Worm (Caenorhabditis elegans) whole organism, L1 larva: Measurements from ENCODE around the gene srsx-22.

Experiments used
- C34B4.2 ChIP-seq: sonication (generic microtip); optimal IDR thresholded peaks from 2 replicates; lab custom pipeline; 2017; ENCODE audit warnings: mild to moderate bottlenecking, missing genetic modification characterization, missing compliant biosample characterization
- Y116A8C.19 ChIP-seq: sonication (generic microtip); optimal IDR thresholded peaks from 2 replicates; lab custom pipeline; 2016; ENCODE audit warnings: missing compliant biosample characterization, missing genetic modification characterization, borderline replicate concordance
- alr-1 ChIP-seq: fragments of 200-800 bp; sonication (Bioruptor generic); optimal IDR thresholded peaks from 2 replicates; lab custom pipeline; 2018; ENCODE audit warnings: borderline replicate concordance, mild to moderate bottlenecking, missing genetic modification characterization, missing compliant biosample characterization
- aly-2 ChIP-seq: fragments of 150-350 bp; optimal IDR thresholded peaks from 2 replicates; lab custom pipeline; 2014; ENCODE audit warnings: missing biosample characterization, missing genetic modification characterization
- ama-1 ChIP-seq: fragments of 150-350 bp; optimal IDR thresholded peaks from 2 replicates; lab custom pipeline; 2014
- blmp-1 ChIP-seq: fragments of 150-350 bp; optimal IDR thresholded peaks from 2 replicates; lab custom pipeline; 2014; ENCODE audit warnings: missing biosample characterization, missing genetic modification characterization
- ceh-63 ChIP-seq: fragments of 200-800 bp; sonication (Bioruptor generic); optimal IDR thresholded peaks from 2 replicates; lab custom pipeline; 2018; ENCODE audit warnings: mild to moderate bottlenecking, missing genetic modification characterization, missing compliant biosample characterization
- ceh-8 ChIP-seq: fragments of 200-800 bp; sonication (Bioruptor generic); optimal IDR thresholded peaks from 2 replicates; lab custom pipeline; 2018; ENCODE audit warnings: mild to moderate bottlenecking, missing genetic modification characterization, moderate library complexity, missing compliant biosample characterization
- ceh-82 ChIP-seq, 3 experiments: fragments of 150-350 bp in 1 of 3; sonication (generic microtip) in 2 of 3; optimal IDR thresholded peaks; 2 replicates each; lab custom pipeline; 2014 to 2017; ENCODE audit warnings: missing biosample characterization in 3 of 3, missing genetic modification characterization in 3 of 3
- ceh-88 ChIP-seq: fragments of 200-800 bp; sonication (Bioruptor generic); IDR thresholded peaks from 2 replicates; pipeline ENCODE4 v1.3.6; 2022; ENCODE audit warnings: missing genetic modification characterization, missing compliant biosample characterization
- efl-1 ChIP-seq, 4 experiments: fragments of 150-350 bp; optimal IDR thresholded peaks in 3 of 4; peaks in 1 of 4; 1 replicate in 1 of 4; 2 replicates in 3 of 4; lab custom pipeline; 2014; ENCODE audit warnings: missing biosample characterization in 2 of 4, missing genetic modification characterization in 2 of 4, missing genetic modification reagents in 2 of 4
- efl-3 ChIP-seq: fragments of 200-800 bp; sonication (Bioruptor generic); optimal IDR thresholded peaks from 2 replicates; lab custom pipeline; 2018; ENCODE audit warnings: mild to moderate bottlenecking, missing genetic modification characterization, missing compliant biosample characterization
- egl-13 ChIP-seq: sonication (generic microtip); optimal IDR thresholded peaks from 2 replicates; lab custom pipeline; 2016; ENCODE audit warnings: missing genotype, missing genetic modification reagents, missing genetic modification characterization, missing compliant biosample characterization
- fkh-10 ChIP-seq: sonication (generic microtip); optimal IDR thresholded peaks from 2 replicates; lab custom pipeline; 2017; ENCODE audit warnings: missing biosample characterization, missing genetic modification reagents, missing genetic modification characterization
- hlh-17 ChIP-seq: fragments of 200-800 bp; sonication (Bioruptor generic); optimal IDR thresholded peaks from 2 replicates; lab custom pipeline; 2018; ENCODE audit warnings: missing genetic modification characterization, mild to moderate bottlenecking, missing compliant biosample characterization, moderate library complexity, borderline replicate concordance
- irx-1 ChIP-seq: sonication (generic microtip); optimal IDR thresholded peaks from 2 replicates; lab custom pipeline; 2016; ENCODE audit warnings: missing genetic modification characterization, missing compliant biosample characterization
- isw-1 ChIP-seq: fragments of 200-800 bp; sonication (Bioruptor generic); IDR thresholded peaks from 2 replicates; pipeline ENCODE4 v1.3.6; 2022; ENCODE audit warnings: missing genetic modification characterization, missing compliant biosample characterization
- lin-14 ChIP-seq: fragments of 200-800 bp; sonication (Bioruptor generic); optimal IDR thresholded peaks from 2 replicates; lab custom pipeline; 2018; ENCODE audit warnings: mild to moderate bottlenecking, missing genetic modification characterization, moderate library complexity, missing compliant biosample characterization
- lin-15B ChIP-seq: fragments of 150-350 bp; sonication (generic microtip); optimal IDR thresholded peaks from 3 replicates; lab custom pipeline; 2014; ENCODE audit warnings: missing biosample characterization, missing genetic modification characterization
- lir-3 ChIP-seq: sonication (generic microtip); optimal IDR thresholded peaks from 2 replicates; lab custom pipeline; 2016; ENCODE audit warnings: mild to moderate bottlenecking, missing genetic modification characterization, moderate library complexity, missing compliant biosample characterization; ENCODE audit not compliant: poor library complexity
- mab-9 ChIP-seq: fragments of 200-800 bp; sonication (Bioruptor generic); IDR thresholded peaks from 2 replicates; pipeline ENCODE4 v1.3.6; 2022; ENCODE audit warnings: missing genetic modification reagents, missing genetic modification characterization, missing compliant biosample characterization
- mep-1 ChIP-seq: fragments of 150-350 bp; optimal IDR thresholded peaks from 2 replicates; lab custom pipeline; 2014; ENCODE audit warnings: missing biosample characterization, missing genetic modification characterization
- nhr-11 ChIP-seq: fragments of 150-350 bp; optimal IDR thresholded peaks from 2 replicates; lab custom pipeline; 2014; ENCODE audit warnings: missing biosample characterization, missing genetic modification characterization
- nhr-237 ChIP-seq: fragments of 150-350 bp; optimal IDR thresholded peaks from 2 replicates; lab custom pipeline; 2014; ENCODE audit warnings: missing biosample characterization, missing genetic modification characterization
- nhr-47 ChIP-seq: sonication (generic microtip); optimal IDR thresholded peaks from 2 replicates; lab custom pipeline; 2016; ENCODE audit warnings: mild to moderate bottlenecking, missing genetic modification characterization, moderate library complexity, missing compliant biosample characterization
- nhr-71 ChIP-seq: sonication (generic microtip); optimal IDR thresholded peaks from 2 replicates; lab custom pipeline; 2016; ENCODE audit warnings: mild to moderate bottlenecking, missing genetic modification characterization, moderate library complexity, missing compliant biosample characterization
- nhr-77 ChIP-seq: fragments of 150-350 bp; optimal IDR thresholded peaks from 2 replicates; lab custom pipeline; 2014; ENCODE audit warnings: missing biosample characterization, missing genetic modification characterization
- nhr-85 ChIP-seq: sonication (generic microtip); peaks from one replicate; lab custom pipeline; 2016; ENCODE audit warnings: missing genetic modification characterization, inconsistent platforms, missing compliant biosample characterization
- pax-3 ChIP-seq: fragments of 200-800 bp; sonication (Bioruptor generic); optimal IDR thresholded peaks from 2 replicates; lab custom pipeline; 2018; ENCODE audit warnings: mild to moderate bottlenecking, missing genetic modification characterization, moderate library complexity, missing compliant biosample characterization
- skn-1 ChIP-seq: fragments of 150-350 bp; optimal IDR thresholded peaks from 2 replicates; lab custom pipeline; 2014; ENCODE audit warnings: missing biosample characterization, missing genetic modification characterization
- sox-4 ChIP-seq: sonication (generic microtip); optimal IDR thresholded peaks from 2 replicates; lab custom pipeline; 2016; ENCODE audit warnings: missing genetic modification characterization, missing compliant biosample characterization
- unc-30 ChIP-seq: sonication (generic microtip); optimal IDR thresholded peaks from 2 replicates; lab custom pipeline; 2017; ENCODE audit warnings: missing biosample characterization, missing genetic modification characterization
- unc-62 ChIP-seq: fragments of 150-350 bp; optimal IDR thresholded peaks from 2 replicates; lab custom pipeline; 2014; ENCODE audit warnings: missing biosample characterization, missing genetic modification reagents, missing genetic modification characterization
- unc-98 ChIP-seq: fragments of 200-800 bp; sonication (Bioruptor generic); IDR thresholded peaks from 2 replicates; pipeline ENCODE4 v1.3.6; 2022; ENCODE audit warnings: missing genetic modification characterization, missing compliant biosample characterization

Gene srsx-22

ce11 chrV:8359113-8359564 lies 7.7 kb downstream of the srsx-22 start, which contains the start of gene mpdu-1 (continued):
- peak; percentile 8 for TF ChIP-seq ceh-8 (GFP tag; lab: Kevin White, UChicago)
- peak; percentile 59 to 75 for TF ChIP-seq efl-1 (optimal IDR thresholded peaks at IDR 0.05; lab: Kevin White, UChicago)
- peak; percentile 66 to 97 for TF ChIP-seq efl-1 (GFP tag; optimal IDR thresholded peaks at IDR 0.05 in 1 of 2; lab: Kevin White, UChicago)
- peak; percentile 83 for TF ChIP-seq nhr-85

ce11 chrV:8359792-8360191 lies 8.3 kb downstream of the srsx-22 start, which contains the start of gene F38E1.6:
F38E1.6 (plus strand) TSS chrV:8360092.
- TF ChIP-seq ama-1 (lab: Kevin White, UChicago), result no peak
- peak; percentile 38 for TF ChIP-seq alr-1

ce11 chrV:8370705-8371104 lies 19.2 kb downstream of the srsx-22 start, which contains the start of gene gpa-2:
gpa-2 (plus strand) TSS chrV:8371005.
- TF ChIP-seq ceh-63 (GFP tag; lab: Kevin White, UChicago) (no peak), ceh-82 (tag; optimal IDR thresholded peaks at IDR 0.05; lab: Kevin White, UChicago) (no peak), unc-30 (no peak), aly-2 (tag; lab: Kevin White, UChicago) (no peak), blmp-1 (tag; lab: Kevin White, UChicago) (no peak), sox-4 (tag; lab: Kevin White, UChicago) (no peak), lin-14 (GFP tag; lab: Kevin White, UChicago) (no peak), nhr-77 (tag; lab: Kevin White, UChicago) (no peak), lin-15B (tag; lab: Kevin White, UChicago) (no peak), mep-1 (tag; lab: Kevin White, UChicago) (no peak), lir-3 (tag; lab: Kevin White, UChicago) (no peak), unc-98 (GFP tag; lab: Robert Waterston, UW) (no peak), efl-3 (no peak), Y116A8C.19 (tag; lab: Kevin White, UChicago) (no peak), hlh-17 (GFP tag; lab: Kevin White, UChicago) (no peak), C34B4.2 (tag; lab: Kevin White, UChicago) (no peak), pax-3 (tag; lab: Kevin White, UChicago) (no peak), nhr-237 (tag; lab: Kevin White, UChicago) (no peak), nhr-11 (tag; lab: Kevin White, UChicago) (no peak), mab-9 (GFP tag; lab: Robert Waterston, UW) (no peak)

- TF ChIP-seq skn-1 (tag; lab: Kevin White, UChicago) (no peak), nhr-11 (tag; lab: Kevin White, UChicago) (no peak)
These were observed 23.9 kb downstream of the srsx-22 start, which contains the start of gene F38E1.10 for ce11 chrV:8375419-8375818. F38E1.10 (minus strand) TSS chrV:8375519.

- TF ChIP-seq unc-62 (GFP tag; lab: Kevin White, UChicago) (no peak), egl-13 (tag; lab: Kevin White, UChicago) (no peak), nhr-71 (tag; lab: Kevin White, UChicago) (no peak), fkh-10 (GFP tag; lab: Kevin White, UChicago) (no peak), irx-1 (tag; lab: Kevin White, UChicago) (no peak), sox-4 (tag; lab: Kevin White, UChicago) (no peak), isw-1 (GFP tag; lab: Robert Waterston, UW) (no peak), ceh-88 (GFP tag; lab: Robert Waterston, UW) (no peak), nhr-47 (tag; lab: Kevin White, UChicago) (no peak)
These were observed 24.4 kb downstream of the srsx-22 start, which contains the start of gene F38E1.3 for ce11 chrV:8375849-8376248. F38E1.3 (plus strand) TSS chrV:8376149.
